Fruit fly (Drosophila melanogaster) whole organism, embryonic: ENCODE measurements around the gene Lasp.

Source experiments
- Asciz ChIP-seq: fragments of 200-800 bp; sonication (Bioruptor generic); optimal IDR thresholded peaks from 2 replicates; lab custom pipeline; 2017; ENCODE audit warnings: missing biosample characterization, mild to moderate bottlenecking, missing genetic modification characterization, missing genetic modification reagents
- BEAF-32 ChIP-seq: fragments of 200-800 bp; sonication (Bioruptor generic); optimal IDR thresholded peaks from 3 replicates; lab custom pipeline; 2017; ENCODE audit warnings: missing biosample characterization, missing genetic modification characterization, mild to moderate bottlenecking, moderate library complexity, missing genetic modification reagents
- CG10267 ChIP-seq: fragments of 200-800 bp; sonication (Bioruptor generic); optimal IDR thresholded peaks from 2 replicates; lab custom pipeline; 2018; ENCODE audit warnings: missing biosample characterization, mild to moderate bottlenecking, missing genetic modification characterization, moderate library complexity
- CG10366 ChIP-seq: fragments of 200-800 bp; sonication (Bioruptor generic); IDR thresholded peaks from 2 replicates; pipeline ENCODE4 v1.3.6; 2022; ENCODE audit warnings: missing biosample characterization, missing genetic modification characterization
- CG12219 ChIP-seq: fragments of 200-800 bp; sonication (Bioruptor generic); optimal IDR thresholded peaks from 3 replicates; lab custom pipeline; 2018; ENCODE audit warnings: missing biosample characterization, mild to moderate bottlenecking, missing genetic modification characterization
- CG1233 ChIP-seq: fragments of 200-800 bp; sonication (Bioruptor generic); optimal IDR thresholded peaks from 4 replicates; lab custom pipeline; 2018; ENCODE audit warnings: missing biosample characterization, mild to moderate bottlenecking, missing genetic modification characterization
- CG12744 ChIP-seq: fragments of 200-800 bp; sonication (Bioruptor generic); optimal IDR thresholded peaks from 2 replicates; lab custom pipeline; 2016; ENCODE audit warnings: missing biosample characterization, missing genetic modification characterization
- CG14710 ChIP-seq: fragments of 200-800 bp; sonication (Bioruptor generic); optimal IDR thresholded peaks from 3 replicates; lab custom pipeline; 2019; ENCODE audit warnings: missing biosample characterization, mild to moderate bottlenecking, missing genetic modification characterization, moderate library complexity
- CG14860 ChIP-seq: fragments of 200-800 bp; sonication (Bioruptor generic); IDR thresholded peaks from 3 replicates; pipeline ENCODE4 v1.3.6; 2022; ENCODE audit warnings: missing biosample characterization, missing genetic modification characterization; ENCODE audit not compliant: partially characterized antibody
- CG1603 ChIP-seq: fragments of 200-800 bp; sonication (Bioruptor generic); optimal IDR thresholded peaks from 2 replicates; lab custom pipeline; 2019; ENCODE audit warnings: missing biosample characterization, mild to moderate bottlenecking, missing genetic modification characterization, moderate library complexity
- CG18619 ChIP-seq: fragments of 200-800 bp; sonication (Bioruptor generic); optimal IDR thresholded peaks from 3 replicates; lab custom pipeline; 2017; ENCODE audit warnings: missing biosample characterization, mild to moderate bottlenecking, missing genetic modification characterization
- CG2202 ChIP-seq: fragments of 200-800 bp; sonication (Bioruptor generic); optimal IDR thresholded peaks from 2 replicates; lab custom pipeline; 2018; ENCODE audit warnings: missing biosample characterization, mild to moderate bottlenecking, missing genetic modification characterization
- CG2875 ChIP-seq: fragments of 200-800 bp; sonication (Bioruptor generic); optimal IDR thresholded peaks from 2 replicates; lab custom pipeline; 2017; ENCODE audit warnings: missing biosample characterization, mild to moderate bottlenecking, missing genetic modification characterization, missing genetic modification reagents
- CG31441 ChIP-seq: fragments of 200-800 bp; sonication (Bioruptor generic); IDR thresholded peaks from 2 replicates; pipeline ENCODE4 v1.3.6; 2022; ENCODE audit warnings: missing biosample characterization, missing genetic modification characterization
- CG32772 ChIP-seq: fragments of 200-800 bp; sonication (Bioruptor generic); IDR thresholded peaks from 2 replicates; pipeline ENCODE4 v1.3.6; 2022; ENCODE audit warnings: missing biosample characterization, missing genetic modification characterization
- CG34376 ChIP-seq: fragments of 200-800 bp; sonication (Bioruptor generic); optimal IDR thresholded peaks from 2 replicates; lab custom pipeline; 2018; ENCODE audit warnings: missing biosample characterization, mild to moderate bottlenecking, missing genetic modification characterization
- CG6813 ChIP-seq: fragments of 200-800 bp; sonication (Bioruptor generic); optimal IDR thresholded peaks from 2 replicates; lab custom pipeline; 2017; ENCODE audit warnings: missing biosample characterization, missing genetic modification characterization, mild to moderate bottlenecking, moderate library complexity, missing genetic modification reagents
- CHES-1-like ChIP-seq: fragments of 200-800 bp; sonication (Bioruptor generic); optimal IDR thresholded peaks from 2 replicates; lab custom pipeline; 2016; ENCODE audit warnings: missing biosample characterization, missing genetic modification characterization
- Camta ChIP-seq: fragments of 200-800 bp; sonication (Bioruptor generic); optimal IDR thresholded peaks from 2 replicates; lab custom pipeline; 2016; ENCODE audit warnings: missing biosample characterization, missing genetic modification characterization
- D ChIP-seq, 2 experiments: fragments of 200-800 bp in 1 of 2; fragments of >200 bp in 1 of 2; sonication (Bioruptor generic) in 1 of 2; optimal IDR thresholded peaks; 2 replicates in 1 of 2; 3 replicates in 1 of 2; lab custom pipeline; 2017; ENCODE audit warnings: mild to moderate bottlenecking in 1 of 2, missing biosample characterization in 1 of 2, missing genetic modification characterization in 1 of 2, missing genetic modification reagents in 1 of 2
- Ets97D ChIP-seq: fragments of 200-800 bp; sonication (Bioruptor generic); optimal IDR thresholded peaks from 3 replicates; lab custom pipeline; 2016; ENCODE audit warnings: missing biosample characterization, missing genetic modification characterization
- Lhr ChIP-seq: fragments of 200-800 bp; sonication (Bioruptor generic); optimal IDR thresholded peaks from 3 replicates; lab custom pipeline; 2017; ENCODE audit warnings: mild to moderate bottlenecking, missing biosample characterization, missing genetic modification reagents, missing genetic modification characterization
- Mes4 ChIP-seq: fragments of 200-800 bp; sonication (Bioruptor generic); optimal IDR thresholded peaks from 2 replicates; lab custom pipeline; 2016; ENCODE audit warnings: missing biosample characterization, missing genetic modification characterization
- Mrtf ChIP-seq: fragments of 200-800 bp; sonication (Bioruptor generic); IDR thresholded peaks from 3 replicates; pipeline ENCODE4 v1.3.6; 2022; ENCODE audit warnings: missing biosample characterization, missing genetic modification characterization
- NK7.1 ChIP-seq: fragments of 200-800 bp; sonication (Bioruptor generic); optimal IDR thresholded peaks from 3 replicates; lab custom pipeline; 2016; ENCODE audit warnings: missing biosample characterization, missing genetic modification characterization
- Pdp1 ChIP-seq, 2 experiments: fragments of 200-800 bp; sonication (Bioruptor generic); optimal IDR thresholded peaks; 3 replicates each; lab custom pipeline; 2016; ENCODE audit warnings: missing biosample characterization in 2 of 2, missing genetic modification characterization in 2 of 2, mild to moderate bottlenecking in 1 of 2, moderate library complexity in 1 of 2
- Sox102F ChIP-seq: fragments of 200-800 bp; sonication (Bioruptor generic); optimal IDR thresholded peaks from 2 replicates; lab custom pipeline; 2018; ENCODE audit warnings: missing biosample characterization, mild to moderate bottlenecking, missing genetic modification characterization, moderate library complexity
- Ssrp ChIP-seq: fragments of 200-800 bp; sonication (Bioruptor generic); optimal IDR thresholded peaks from 2 replicates; lab custom pipeline; 2018; ENCODE audit warnings: missing biosample characterization, mild to moderate bottlenecking, missing genetic modification characterization, moderate library complexity
- Vsx1 ChIP-seq: fragments of 200-800 bp; sonication (Bioruptor generic); optimal IDR thresholded peaks from 2 replicates; lab custom pipeline; 2017; ENCODE audit warnings: missing biosample characterization, mild to moderate bottlenecking, missing genetic modification characterization, missing genetic modification reagents
- az2 ChIP-seq: fragments of 200-800 bp; sonication (Bioruptor generic); optimal IDR thresholded peaks from 3 replicates; lab custom pipeline; 2016; ENCODE audit warnings: missing biosample characterization, missing genetic modification characterization
- dysf ChIP-seq: fragments of 200-800 bp; sonication (Bioruptor generic); IDR thresholded peaks from 3 replicates; pipeline ENCODE4 v1.3.6; 2022; ENCODE audit warnings: missing biosample characterization, missing genetic modification characterization
- fd96Cb ChIP-seq: fragments of 200-800 bp; sonication (Bioruptor generic); optimal IDR thresholded peaks from 2 replicates; lab custom pipeline; 2018; ENCODE audit warnings: missing biosample characterization, mild to moderate bottlenecking, missing genetic modification characterization, moderate library complexity
- gsb ChIP-seq: fragments of 200-800 bp; sonication (Bioruptor generic); IDR thresholded peaks from 2 replicates; pipeline ENCODE4 v1.3.6; 2022; ENCODE audit warnings: missing biosample characterization, missing genetic modification characterization
- jigr1 ChIP-seq: fragments of 200-800 bp; sonication (Bioruptor generic); IDR thresholded peaks from 3 replicates; pipeline ENCODE4 v1.3.6; 2022; ENCODE audit warnings: missing biosample characterization, missing genetic modification characterization
- jumu ChIP-seq: fragments of 200-800 bp; sonication (Bioruptor generic); optimal IDR thresholded peaks from 3 replicates; lab custom pipeline; 2016; ENCODE audit warnings: missing biosample characterization, missing genetic modification characterization
- kni ChIP-seq: fragments of 200-800 bp; sonication (Bioruptor generic); optimal IDR thresholded peaks from 3 replicates; lab custom pipeline; 2017; ENCODE audit warnings: mild to moderate bottlenecking, missing biosample characterization, missing genetic modification reagents, missing genetic modification characterization
- lab ChIP-seq: fragments of 200-800 bp; sonication (Bioruptor generic); optimal IDR thresholded peaks from 3 replicates; lab custom pipeline; 2017; ENCODE audit warnings: missing biosample characterization, missing genetic modification characterization, mild to moderate bottlenecking, moderate library complexity, missing genetic modification reagents
- lmd ChIP-seq: fragments of 200-800 bp; sonication (Bioruptor generic); IDR thresholded peaks from 2 replicates; pipeline ENCODE4 v1.3.6; 2022; ENCODE audit warnings: missing biosample characterization, missing genetic modification characterization
- nmo ChIP-seq: fragments of 200-800 bp; sonication (Bioruptor generic); optimal IDR thresholded peaks from 2 replicates; lab custom pipeline; 2018; ENCODE audit warnings: missing biosample characterization, mild to moderate bottlenecking, missing genetic modification characterization, moderate library complexity
- p53 ChIP-seq: fragments of 200-800 bp; sonication (Bioruptor generic); optimal IDR thresholded peaks from 2 replicates; lab custom pipeline; 2016; ENCODE audit warnings: missing biosample characterization, missing genetic modification characterization
- phol ChIP-seq: fragments of 200-800 bp; sonication (Bioruptor generic); optimal IDR thresholded peaks from 3 replicates; lab custom pipeline; 2018; ENCODE audit warnings: missing biosample characterization, mild to moderate bottlenecking, missing genetic modification characterization, moderate library complexity
- pum ChIP-seq: fragments of 200-800 bp; sonication (Bioruptor generic); optimal IDR thresholded peaks from 2 replicates; lab custom pipeline; 2016; ENCODE audit warnings: missing biosample characterization, missing genetic modification characterization
- salm ChIP-seq: fragments of 200-800 bp; sonication (Bioruptor generic); optimal IDR thresholded peaks from 2 replicates; lab custom pipeline; 2018; ENCODE audit warnings: missing biosample characterization, mild to moderate bottlenecking, missing genetic modification characterization
- sc ChIP-seq, 3 experiments: fragments of >200 bp in 2 of 3; fragments of 200-800 bp in 1 of 3; sonication (Bioruptor generic) in 1 of 3; optimal IDR thresholded peaks; 2 replicates in 2 of 3; 3 replicates in 1 of 3; lab custom pipeline; 2017; ENCODE audit warnings: mild to moderate bottlenecking in 1 of 3, missing biosample characterization in 1 of 3, missing genetic modification characterization in 1 of 3, missing genetic modification reagents in 1 of 3
- sd ChIP-seq: fragments of 200-800 bp; sonication (Bioruptor generic); optimal IDR thresholded peaks from 3 replicates; lab custom pipeline; 2018; ENCODE audit warnings: missing biosample characterization, mild to moderate bottlenecking, missing genetic modification characterization, moderate library complexity
- ttk ChIP-seq: fragments of 200-800 bp; sonication (Bioruptor generic); IDR thresholded peaks from 2 replicates; pipeline ENCODE4 v2.1.2; 2022; ENCODE audit warnings: missing biosample characterization, missing genetic modification characterization
- twi ChIP-seq: fragments of 200-800 bp; optimal IDR thresholded peaks from 2 replicates; lab custom pipeline; 2019; ENCODE audit warnings: missing biosample characterization, mild to moderate bottlenecking, missing genetic modification characterization, moderate library complexity
- vvl ChIP-seq: fragments of 200-800 bp; sonication (Bioruptor generic); IDR thresholded peaks from 2 replicates; pipeline ENCODE4 v1.3.6; 2022; ENCODE audit warnings: missing biosample characterization, missing genetic modification characterization
- wor ChIP-seq: fragments of 200-800 bp; sonication (Bioruptor generic); IDR thresholded peaks from 2 replicates; pipeline ENCODE4 v1.3.6; 2022; ENCODE audit warnings: missing biosample characterization, missing genetic modification characterization

Gene Lasp

DNA sequence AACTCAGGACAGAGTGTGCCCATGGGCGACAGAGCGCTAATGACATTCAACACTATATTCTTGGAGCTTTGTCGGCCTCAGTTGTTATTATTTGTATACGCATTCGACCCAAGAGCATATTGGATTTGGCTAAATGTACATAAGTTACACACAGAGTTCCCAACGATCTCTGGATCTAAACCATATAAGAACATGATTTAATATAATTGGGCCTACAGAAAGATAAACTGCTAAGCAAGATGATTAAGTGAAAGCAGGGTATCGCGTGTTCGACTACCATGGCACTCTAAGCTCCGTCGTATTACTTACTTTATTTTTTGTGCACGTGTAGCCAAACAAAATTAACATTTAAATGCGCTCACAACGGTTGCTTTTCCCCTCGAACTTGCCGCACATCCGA is 48.8 kb upstream of the Lasp start (continued):
- TF ChIP-seq D (optimal IDR thresholded peaks at IDR 0.05; lab: Kevin White, UChicago) = no peak
- peak; percentile 42 for TF ChIP-seq D (GFP tag; optimal IDR thresholded peaks at IDR 0.05; lab: Kevin White, UChicago)
- TF ChIP-seq Pdp1 (GFP tag; optimal IDR thresholded peaks at IDR 0.05; lab: Kevin White, UChicago) = peak in 1 of 2 experiments; percentile 40
- peak; percentile 9 for TF ChIP-seq CG14710 (tag; lab: Kevin White, UChicago)
- no peak for TF ChIP-seq salm (tag; lab: Kevin White, UChicago)
- TF ChIP-seq Sox102F = peak; percentile 63
- no peak for TF ChIP-seq Vsx1 (GFP tag; lab: Kevin White, UChicago)
- TF ChIP-seq CG14860 (GFP tag; lab: Robert Waterston, UW) = no peak
- TF ChIP-seq NK7.1 (GFP tag; lab: Kevin White, UChicago) = no peak
- TF ChIP-seq az2 (GFP tag; lab: Kevin White, UChicago) = peak; percentile 64
- no peak for TF ChIP-seq CG32772 (GFP tag; lab: Robert Waterston, UW)
- TF ChIP-seq ttk (GFP tag; lab: Robert Waterston, UW) = no peak
- peak; percentile 16; the same call in 1 of the 2 replicates for TF ChIP-seq CG10366
- TF ChIP-seq jumu (GFP tag; lab: Kevin White, UChicago) = peak; percentile 30
- TF ChIP-seq CG6813 = no peak
- TF ChIP-seq gsb (GFP tag; lab: Robert Waterston, UW) = no peak
- no peak for TF ChIP-seq p53 (GFP tag; lab: Kevin White, UChicago)
- TF ChIP-seq Ets97D (GFP tag; lab: Kevin White, UChicago) = no peak
- TF ChIP-seq phol (tag; lab: Kevin White, UChicago) = peak; percentile 49
- peak; percentile 55 for TF ChIP-seq CG31441
- TF ChIP-seq lmd (GFP tag; lab: Robert Waterston, UW) = peak; percentile 48; the same call in 1 of the 2 replicates
- no peak for TF ChIP-seq Mrtf (GFP tag; lab: Robert Waterston, UW)
- peak; percentile 14 for TF ChIP-seq CG10267 (tag; lab: Kevin White, UChicago)
- peak; percentile 23 for TF ChIP-seq CG12219 (GFP tag; lab: Kevin White, UChicago)
- no peak for TF ChIP-seq CG1233 (GFP tag; lab: Kevin White, UChicago)
- TF ChIP-seq vvl (GFP tag; lab: Robert Waterston, UW) = peak; percentile 39; the same call in 1 of the 2 replicates
- peak; percentile 51 for TF ChIP-seq Ssrp (tag; lab: Kevin White, UChicago)
- TF ChIP-seq sc (optimal IDR thresholded peaks at IDR 0.05; lab: Kevin White, UChicago) = no peak
- peak; percentile 36 for TF ChIP-seq sc (GFP tag; optimal IDR thresholded peaks at IDR 0.05; lab: Kevin White, UChicago)
- peak; percentile 44 for TF ChIP-seq fd96Cb
- TF ChIP-seq twi (tag; lab: Kevin White, UChicago) = no peak
- no peak for TF ChIP-seq Camta (GFP tag; lab: Kevin White, UChicago)
- TF ChIP-seq Mes4 (GFP tag; lab: Kevin White, UChicago) = no peak
- no peak for TF ChIP-seq sd (tag; lab: Kevin White, UChicago)
- no peak for TF ChIP-seq jigr1 (GFP tag; lab: Robert Waterston, UW)
- peak; percentile 69 for TF ChIP-seq CG1603 (tag; lab: Kevin White, UChicago)
- no peak for TF ChIP-seq kni
- TF ChIP-seq CHES-1-like (GFP tag; lab: Kevin White, UChicago) = no peak
- peak; percentile 4 for TF ChIP-seq Lhr (GFP tag; lab: Kevin White, UChicago)
- no peak for TF ChIP-seq CG12744 (GFP tag; lab: Kevin White, UChicago)
- TF ChIP-seq CG18619 (GFP tag; lab: Kevin White, UChicago) = peak; percentile 4
- TF ChIP-seq lab (GFP tag; lab: Kevin White, UChicago) = peak; percentile 0
- peak; percentile 49 for TF ChIP-seq nmo (GFP tag; lab: Kevin White, UChicago)
- TF ChIP-seq CG2202 = peak; percentile 33
- TF ChIP-seq pum (GFP tag; lab: Kevin White, UChicago) = peak; percentile 31
- TF ChIP-seq BEAF-32 (GFP tag; lab: Kevin White, UChicago) = no peak
- no peak for TF ChIP-seq Asciz (GFP tag; lab: Kevin White, UChicago)
- no peak for TF ChIP-seq CG2875 (GFP tag; lab: Kevin White, UChicago)
- no peak for TF ChIP-seq CG34376
- no peak for TF ChIP-seq dysf (GFP tag; lab: Robert Waterston, UW)
- TF ChIP-seq wor (GFP tag; lab: Robert Waterston, UW) = no peak
